Fruit fly (Drosophila melanogaster): ENCODE results near the gene B4.

Gene B4

DNA sequence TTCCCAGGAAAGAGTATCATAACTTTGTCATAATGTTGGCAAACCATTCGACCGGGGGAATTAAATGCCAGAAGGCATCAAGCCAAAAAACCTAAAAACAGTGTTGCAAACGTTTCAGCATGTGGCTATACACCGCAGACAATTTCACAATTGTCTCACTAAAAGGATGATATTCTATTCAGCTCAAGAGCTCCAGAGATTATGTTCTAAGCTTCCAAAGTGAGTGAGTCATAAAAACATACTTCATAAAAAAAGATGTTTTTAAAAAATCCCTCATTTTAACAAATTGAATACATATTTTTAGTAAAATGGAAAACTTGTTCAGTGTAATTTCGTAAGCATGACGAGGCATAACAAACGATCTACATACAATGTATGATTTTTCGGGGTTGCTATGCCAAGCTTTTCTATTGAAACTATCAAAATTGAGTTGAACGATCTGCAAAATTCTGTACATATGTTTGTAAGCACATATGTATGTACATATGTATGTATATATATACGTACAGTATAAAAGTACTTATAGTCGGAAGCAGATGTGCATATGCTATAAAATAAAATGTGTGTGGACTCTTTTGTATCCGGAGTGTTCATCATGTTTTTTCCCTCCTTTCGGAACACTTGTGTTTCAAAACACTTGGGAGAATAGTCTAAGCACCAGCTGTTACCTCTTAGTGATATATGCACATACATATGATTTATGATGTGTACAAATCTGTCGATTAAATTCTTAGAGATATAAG lies 34.0 kb downstream of the B4 start (continued):
- no peak for TF ChIP-seq crp (GFP tag; optimal IDR thresholded peaks at IDR 0.05)
- peak; percentile 8 for TF ChIP-seq sd (tag; optimal IDR thresholded peaks at IDR 0.05)
- TF ChIP-seq CG32772 (GFP tag; IDR thresholded peaks at IDR 0.05): peak; percentile 75
- peak; percentile 35 for TF ChIP-seq Nf-YC (tag; optimal IDR thresholded peaks at IDR 0.05)
- no peak for TF ChIP-seq yki (optimal IDR thresholded peaks at IDR 0.05)
- peak; percentile 71 for TF ChIP-seq CG7357 (GFP tag; IDR thresholded peaks at IDR 0.05)
- TF ChIP-seq CG34376 (GFP tag; optimal IDR thresholded peaks at IDR 0.05): no peak
- peak; percentile 84 for TF ChIP-seq ERR (GFP tag; optimal IDR thresholded peaks at IDR 0.05)
- no peak for TF ChIP-seq CG10543 (GFP tag; optimal IDR thresholded peaks at IDR 0.05)
- no peak for TF ChIP-seq cato (GFP tag; optimal IDR thresholded peaks at IDR 0.05; ENCODE audit: borderline replicate concordance)
- TF ChIP-seq CG9727 (GFP tag; optimal IDR thresholded peaks at IDR 0.05): peak; percentile 88
- TF ChIP-seq Sox102F (GFP tag; optimal IDR thresholded peaks at IDR 0.05): peak; percentile 73
- TF ChIP-seq stwl (tag; optimal IDR thresholded peaks at IDR 0.05): peak; percentile 4
- TF ChIP-seq Drgx (GFP tag; IDR thresholded peaks at IDR 0.05): peak; percentile 46
- peak; percentile 64 for TF ChIP-seq btn (GFP tag; optimal IDR thresholded peaks at IDR 0.05)
- TF ChIP-seq Hr78 (GFP tag; optimal IDR thresholded peaks at IDR 0.05): no peak
- peak; percentile 78 for TF ChIP-seq zen (tag; optimal IDR thresholded peaks at IDR 0.05)
- TF ChIP-seq CG10979 (tag; optimal IDR thresholded peaks at IDR 0.05): peak; percentile 69
- no peak for TF ChIP-seq sc (optimal IDR thresholded peaks at IDR 0.05)
- no peak for TF ChIP-seq sc (GFP tag; optimal IDR thresholded peaks at IDR 0.05)
- TF ChIP-seq Doc3 (GFP tag; IDR thresholded peaks at IDR 0.05; ENCODE audit: partially characterized antibody): no peak
- no peak for TF ChIP-seq fd102C (GFP tag; optimal IDR thresholded peaks at IDR 0.05)
- TF ChIP-seq CG14667 (GFP tag; IDR thresholded peaks at IDR 0.05): peak; percentile 78
- TF ChIP-seq Bteb2 (GFP tag; optimal IDR thresholded peaks at IDR 0.05): peak; percentile 50
- TF ChIP-seq oc (tag; optimal IDR thresholded peaks at IDR 0.05): peak; percentile 30
- TF ChIP-seq CG13123 (GFP tag; optimal IDR thresholded peaks at IDR 0.05): no peak
- TF ChIP-seq CG12659 (GFP tag; optimal IDR thresholded peaks at IDR 0.05): peak; percentile 43
- peak; percentile 63 for TF ChIP-seq CG8281 (tag; optimal IDR thresholded peaks at IDR 0.05)
- peak; percentile 76 for TF ChIP-seq gce (GFP tag; IDR thresholded peaks at IDR 0.05)
- no peak for TF ChIP-seq lola (GFP tag; optimal IDR thresholded peaks at IDR 0.05)
- TF ChIP-seq CG6689 (GFP tag; IDR thresholded peaks at IDR 0.05): peak; percentile 71
- TF ChIP-seq CG31441 (GFP tag; IDR thresholded peaks at IDR 0.05): peak; percentile 83
- no peak for TF ChIP-seq cwo (GFP tag; optimal IDR thresholded peaks at IDR 0.05)
- peak; percentile 3 for TF ChIP-seq CG10565 (GFP tag; optimal IDR thresholded peaks at IDR 0.05)
- TF ChIP-seq twi (tag; optimal IDR thresholded peaks at IDR 0.05): peak; percentile 94
- peak; percentile 60; the same call in 2 of the 3 replicates for TF ChIP-seq CG3726 (GFP tag; IDR thresholded peaks at IDR 0.05)
- TF ChIP-seq Lhr (GFP tag; optimal IDR thresholded peaks at IDR 0.05): no peak
- TF ChIP-seq sim (GFP tag; IDR thresholded peaks at IDR 0.05): no peak
- peak; percentile 87 for TF ChIP-seq emc (GFP tag; optimal IDR thresholded peaks at IDR 0.05)
- no peak for TF ChIP-seq CG17912 (GFP tag; optimal IDR thresholded peaks at IDR 0.05)
- no peak for TF ChIP-seq pzg (GFP tag; optimal IDR thresholded peaks at IDR 0.05)
- TF ChIP-seq jing (GFP tag; optimal IDR thresholded peaks at IDR 0.05): peak; percentile 7
- TF ChIP-seq dm (GFP tag; optimal IDR thresholded peaks at IDR 0.05): peak; percentile 51
- peak; percentile 20 for TF ChIP-seq psq (GFP tag; optimal IDR thresholded peaks at IDR 0.05)
- no peak for TF ChIP-seq CG4617 (GFP tag; optimal IDR thresholded peaks at IDR 0.05; ENCODE audit: borderline replicate concordance)
- TF ChIP-seq chn (GFP tag; optimal IDR thresholded peaks at IDR 0.05): peak; percentile 39
- TF ChIP-seq Hr39 (optimal IDR thresholded peaks at IDR 0.05): no peak
- peak; percentile 78 for TF ChIP-seq az2 (GFP tag; optimal IDR thresholded peaks at IDR 0.05)
- no peak for TF ChIP-seq Dll (GFP tag; IDR thresholded peaks at IDR 0.05; ENCODE audit: partially characterized antibody)

All from whole organism, embryonic.